Worm (Caenorhabditis elegans): ENCODE data around the gene T01D1.5.

- TF ChIP-seq elt-3 (tag; optimal IDR thresholded peaks at IDR 0.05): no peak
- no peak for TF ChIP-seq egl-27 (tag; optimal IDR thresholded peaks at IDR 0.05)
- no peak for TF ChIP-seq unc-62 (GFP tag; optimal IDR thresholded peaks at IDR 0.05)
These were observed 19.2 kb upstream of the T01D1.5 start for ce11 chrII:208097-208496.

All from whole organism, L3 larva.